Worm (Caenorhabditis elegans) whole organism, mixed stage, embryonic: ENCODE measurements around the gene ins-21.
"Not testable (repeated sequence)": the region's sequence is repeated elsewhere in the genome, so short reads cannot be mapped to it uniquely, and the experiment has no call there.

ENCODE experiments used
- M03D4.4 ChIP-seq: sonication (generic microtip); optimal IDR thresholded peaks from 2 replicates; lab custom pipeline; 2017; ENCODE audit warnings: mild to moderate bottlenecking, missing genetic modification characterization, missing compliant biosample characterization
- bed-3 ChIP-seq: fragments of 200-800 bp; sonication (Bioruptor generic); optimal IDR thresholded peaks from 3 replicates; lab custom pipeline; 2018; ENCODE audit warnings: mild to moderate bottlenecking, missing genetic modification characterization, moderate library complexity, missing compliant biosample characterization
- blmp-1 ChIP-seq: fragments of 150-350 bp; optimal IDR thresholded peaks from 2 replicates; lab custom pipeline; 2014; ENCODE audit warnings: missing biosample characterization, missing genetic modification characterization
- ceh-39 ChIP-seq: fragments of 150-350 bp; optimal IDR thresholded peaks from 2 replicates; lab custom pipeline; 2014; ENCODE audit warnings: missing biosample characterization, missing genetic modification characterization
- ceh-43 ChIP-seq: fragments of 200-800 bp; sonication (Bioruptor generic); optimal IDR thresholded peaks from 2 replicates; lab custom pipeline; 2018; ENCODE audit warnings: mild to moderate bottlenecking, missing genetic modification characterization, moderate library complexity, missing compliant biosample characterization
- ceh-83 ChIP-seq: fragments of 200-800 bp; sonication (Bioruptor generic); optimal IDR thresholded peaks from 2 replicates; lab custom pipeline; 2018; ENCODE audit warnings: mild to moderate bottlenecking, missing genetic modification characterization, missing compliant biosample characterization
- ces-1 ChIP-seq: fragments of 150-350 bp; optimal IDR thresholded peaks from 2 replicates; lab custom pipeline; 2014; ENCODE audit warnings: missing biosample characterization, missing genetic modification reagents, missing genetic modification characterization
- cnd-1 ChIP-seq: fragments of 200-800 bp; sonication (Bioruptor generic); optimal IDR thresholded peaks from 2 replicates; lab custom pipeline; 2018; ENCODE audit warnings: mild to moderate bottlenecking, missing genetic modification characterization, missing compliant biosample characterization
- elt-1 ChIP-seq: sonication (generic microtip); optimal IDR thresholded peaks from 2 replicates; lab custom pipeline; 2017; ENCODE audit warnings: missing genetic modification characterization, mild to moderate bottlenecking, missing compliant biosample characterization, antibody characterized with exemption, moderate library complexity, borderline replicate concordance; ENCODE audit not compliant: insufficient read depth
- flh-1 ChIP-seq: fragments of 200-800 bp; sonication (Bioruptor generic); optimal IDR thresholded peaks from 2 replicates; lab custom pipeline; 2018; ENCODE audit warnings: mild to moderate bottlenecking, missing genetic modification characterization, moderate library complexity, missing compliant biosample characterization
- hlh-1 ChIP-seq: fragments of 150-350 bp; optimal IDR thresholded peaks from 2 replicates; lab custom pipeline; 2014; ENCODE audit warnings: missing biosample characterization, missing genetic modification reagents, missing genetic modification characterization
- lin-13 ChIP-seq: fragments of 150-350 bp; optimal IDR thresholded peaks from 2 replicates; lab custom pipeline; 2014; ENCODE audit warnings: missing biosample characterization, missing genetic modification characterization
- lin-32 ChIP-seq: fragments of 200-800 bp; sonication (Bioruptor generic); optimal IDR thresholded peaks from 2 replicates; lab custom pipeline; 2018; ENCODE audit warnings: mild to moderate bottlenecking, missing genetic modification characterization, missing compliant biosample characterization
- lsy-2 ChIP-seq: fragments of 150-350 bp; optimal IDR thresholded peaks from 2 replicates; lab custom pipeline; 2014; ENCODE audit warnings: missing biosample characterization, missing genetic modification characterization
- mab-5 ChIP-seq: fragments of 150-350 bp; optimal IDR thresholded peaks from 2 replicates; lab custom pipeline; 2014; ENCODE audit warnings: missing biosample characterization, missing genetic modification characterization
- mep-1 ChIP-seq: fragments of 150-350 bp; optimal IDR thresholded peaks from 2 replicates; lab custom pipeline; 2017; ENCODE audit warnings: missing biosample characterization, missing genetic modification reagents, missing genetic modification characterization, inconsistent platforms
- mls-2 ChIP-seq: sonication (generic microtip); optimal IDR thresholded peaks from 2 replicates; lab custom pipeline; 2016; ENCODE audit warnings: mild to moderate bottlenecking, missing genetic modification characterization, moderate library complexity, missing compliant biosample characterization
- nhr-12 ChIP-seq: fragments of 150-350 bp; optimal IDR thresholded peaks from 2 replicates; lab custom pipeline; 2014; ENCODE audit warnings: missing biosample characterization, missing genetic modification characterization
- nhr-2 ChIP-seq: fragments of 150-350 bp; optimal IDR thresholded peaks from 2 replicates; lab custom pipeline; 2014; ENCODE audit warnings: missing biosample characterization, missing genetic modification characterization
- nhr-237 ChIP-seq: fragments of 150-350 bp; optimal IDR thresholded peaks from 2 replicates; lab custom pipeline; 2014; ENCODE audit warnings: missing biosample characterization, missing genetic modification characterization
- nhr-28 ChIP-seq: fragments of 150-350 bp; optimal IDR thresholded peaks from 2 replicates; lab custom pipeline; 2014; ENCODE audit warnings: missing biosample characterization, missing genetic modification characterization
- nhr-76 ChIP-seq: sonication (generic microtip); optimal IDR thresholded peaks from 2 replicates; lab custom pipeline; 2017; ENCODE audit warnings: missing biosample characterization, missing genetic modification characterization
- sem-2 ChIP-seq: fragments of 200-800 bp; sonication (Bioruptor generic); optimal IDR thresholded peaks from 2 replicates; lab custom pipeline; 2018; ENCODE audit warnings: mild to moderate bottlenecking, missing genetic modification characterization, missing compliant biosample characterization
- snpc-4 ChIP-seq: fragments of 150-350 bp; optimal IDR thresholded peaks from 2 replicates; lab custom pipeline; 2014; ENCODE audit warnings: missing biosample characterization, missing genetic modification characterization
- sptf-1 ChIP-seq: sonication (generic microtip); optimal IDR thresholded peaks from 2 replicates; lab custom pipeline; 2017; ENCODE audit warnings: mild to moderate bottlenecking, missing genetic modification characterization, moderate library complexity, missing compliant biosample characterization
- tbx-8 ChIP-seq: fragments of 200-800 bp; sonication (Bioruptor generic); optimal IDR thresholded peaks from 2 replicates; lab custom pipeline; 2018; ENCODE audit warnings: mild to moderate bottlenecking, missing genetic modification characterization, moderate library complexity, missing compliant biosample characterization
- unc-120 ChIP-seq: sonication (generic microtip); optimal IDR thresholded peaks from 2 replicates; lab custom pipeline; 2017; ENCODE audit warnings: missing genetic modification characterization, missing compliant biosample characterization; ENCODE audit not compliant: poor library complexity, severe bottlenecking
- unc-39 ChIP-seq: fragments of 150-350 bp; optimal IDR thresholded peaks from 2 replicates; lab custom pipeline; 2014; ENCODE audit warnings: missing biosample characterization, missing genetic modification characterization
- unc-62 ChIP-seq: fragments of 150-350 bp; optimal IDR thresholded peaks from 2 replicates; lab custom pipeline; 2014; ENCODE audit warnings: missing biosample characterization, missing genetic modification reagents, missing genetic modification characterization
- zip-8 ChIP-seq: fragments of 150-350 bp; optimal IDR thresholded peaks from 2 replicates; lab custom pipeline; 2014; ENCODE audit warnings: missing biosample characterization, missing genetic modification characterization
- ztf-11 ChIP-seq: fragments of 150-350 bp; optimal IDR thresholded peaks from 2 replicates; lab custom pipeline; 2014; ENCODE audit warnings: missing biosample characterization, missing genetic modification characterization

ins-21 gene

ce11 chrIII:10040013-10040412 lies 16.5 kb downstream of the ins-21 start, which contains the start of gene T16G12.7:
Gene T16G12.7 (minus strand): TSS chrIII:10040113.
- TF ChIP-seq zip-8 (tag; lab: Kevin White, UChicago): no peak
- no peak for TF ChIP-seq bed-3 (GFP tag; lab: Kevin White, UChicago)
- no peak for TF ChIP-seq mab-5

- TF ChIP-seq mab-5: no peak
- no peak for TF ChIP-seq mep-1 (tag; lab: Kevin White, UChicago)
- TF ChIP-seq lin-32 (GFP tag; lab: Kevin White, UChicago): no peak
- no peak for TF ChIP-seq nhr-76 (tag; lab: Kevin White, UChicago)
- no peak for TF ChIP-seq sem-2
- TF ChIP-seq mls-2 (tag; lab: Kevin White, UChicago): no peak
- no peak for TF ChIP-seq ceh-83 (GFP tag; lab: Kevin White, UChicago)
- no peak for TF ChIP-seq cnd-1 (tag; lab: Kevin White, UChicago)
These were observed 26.1 kb downstream of the ins-21 start, which contains the start of gene T16G12.1 for ce11 chrIII:10049682-10050081. Gene T16G12.1 (minus strand): TSS chrIII:10049857.

- not testable (repeated sequence) for TF ChIP-seq hlh-1 (tag; lab: Kevin White, UChicago); ces-1 (GFP tag; lab: Kevin White, UChicago); flh-1 (GFP tag; lab: Kevin White, UChicago)
- TF ChIP-seq, all 35 proteins: peak for 0; not testable (repeated sequence) for 35
These were observed 26.8 kb downstream of the ins-21 start, which contains the start of gene T16G12.3 for ce11 chrIII:10050321-10050720. Gene T16G12.3 (plus strand): TSS chrIII:10050621.

- TF ChIP-seq ces-1 (GFP tag; lab: Kevin White, UChicago); nhr-12; lin-32 (GFP tag; lab: Kevin White, UChicago): not testable (repeated sequence)
These were observed 29.8 kb downstream of the ins-21 start, which contains the start of gene T16G12.12 for ce11 chrIII:10053312-10053711. Gene T16G12.12 (plus strand): TSS chrIII:10053612.

ce11 chrIII:10056033-10056432 lies 32.5 kb downstream of the ins-21 start, which contains the start of gene T16G12.10:
Gene T16G12.10 (minus strand): TSS chrIII:10056133.
- TF ChIP-seq unc-120 (tag; lab: Kevin White, UChicago): no peak
- TF ChIP-seq elt-1: no peak
- TF ChIP-seq nhr-237 (tag; lab: Kevin White, UChicago): no peak
- no peak for TF ChIP-seq zip-8 (tag; lab: Kevin White, UChicago)
- no peak for TF ChIP-seq cnd-1 (tag; lab: Kevin White, UChicago)
- no peak for TF ChIP-seq blmp-1
- TF ChIP-seq lsy-2 (tag; lab: Kevin White, UChicago): no peak
- no peak for TF ChIP-seq flh-1 (GFP tag; lab: Kevin White, UChicago)
- TF ChIP-seq lin-13 (tag; lab: Kevin White, UChicago): no peak
- TF ChIP-seq ztf-11 (tag; lab: Kevin White, UChicago): no peak
- no peak for TF ChIP-seq unc-62 (GFP tag; lab: Kevin White, UChicago)
- TF ChIP-seq snpc-4 (tag; lab: Kevin White, UChicago): no peak
- TF ChIP-seq nhr-76 (tag; lab: Kevin White, UChicago): no peak
- no peak for TF ChIP-seq ceh-43 (GFP tag; lab: Kevin White, UChicago)
- TF ChIP-seq mls-2 (tag; lab: Kevin White, UChicago): no peak
- no peak for TF ChIP-seq ceh-39 (tag; lab: Kevin White, UChicago)
- TF ChIP-seq sptf-1 (tag; lab: Kevin White, UChicago): no peak
- no peak for TF ChIP-seq nhr-28 (tag; lab: Kevin White, UChicago)
- TF ChIP-seq unc-39 (tag; lab: Kevin White, UChicago): no peak

ce11 chrIII:10057518-10057917 lies 34.0 kb downstream of the ins-21 start, which contains the start of gene T16G12.4:
Gene T16G12.4 (plus strand): TSS chrIII:10057818.
- no peak for TF ChIP-seq cnd-1 (tag; lab: Kevin White, UChicago)
- no peak for TF ChIP-seq bed-3 (GFP tag; lab: Kevin White, UChicago)
- no peak for TF ChIP-seq unc-120 (tag; lab: Kevin White, UChicago)
- TF ChIP-seq M03D4.4 (tag; lab: Kevin White, UChicago): no peak
- no peak for TF ChIP-seq nhr-28 (tag; lab: Kevin White, UChicago)
- TF ChIP-seq ceh-39 (tag; lab: Kevin White, UChicago): no peak
- no peak for TF ChIP-seq lin-13 (tag; lab: Kevin White, UChicago)
- no peak for TF ChIP-seq nhr-2 (tag; lab: Kevin White, UChicago)
- no peak for TF ChIP-seq nhr-237 (tag; lab: Kevin White, UChicago)
- no peak for TF ChIP-seq unc-62 (GFP tag; lab: Kevin White, UChicago)
- no peak for TF ChIP-seq elt-1
- TF ChIP-seq lsy-2 (tag; lab: Kevin White, UChicago): no peak
- TF ChIP-seq mep-1 (tag; lab: Kevin White, UChicago): no peak
- TF ChIP-seq blmp-1: no peak
- TF ChIP-seq ces-1 (GFP tag; lab: Kevin White, UChicago): no peak
- TF ChIP-seq tbx-8: no peak
- TF ChIP-seq, all 35 proteins: peak for 0
